Worm (Caenorhabditis elegans) whole organism, early embryonic: ENCODE data around the gene ZK632.11.

Experiments
- B0310.2 ChIP-seq: sonication (generic microtip); optimal IDR thresholded peaks from 2 replicates; lab custom pipeline; 2016; ENCODE audit warnings: mild to moderate bottlenecking, missing genetic modification characterization, missing compliant biosample characterization
- F13C5.2 ChIP-seq: sonication (generic microtip); optimal IDR thresholded peaks from 2 replicates; lab custom pipeline; 2017; ENCODE audit warnings: mild to moderate bottlenecking, missing genetic modification characterization, inconsistent platforms, missing compliant biosample characterization
- aly-1 ChIP-seq: sonication (generic microtip); optimal IDR thresholded peaks from 2 replicates; lab custom pipeline; 2016; ENCODE audit warnings: missing genetic modification characterization, missing compliant biosample characterization
- ama-1 ChIP-seq: fragments of 150-350 bp; optimal IDR thresholded peaks from 2 replicates; lab custom pipeline; 2014
- ceh-13 ChIP-seq: fragments of 200-800 bp; sonication (Bioruptor generic); optimal IDR thresholded peaks from 2 replicates; lab custom pipeline; 2018; ENCODE audit warnings: mild to moderate bottlenecking, missing genetic modification characterization, missing compliant biosample characterization
- ceh-36 ChIP-seq: sonication (generic microtip); optimal IDR thresholded peaks from 2 replicates; lab custom pipeline; 2016; ENCODE audit warnings: missing genetic modification characterization, inconsistent platforms, missing compliant biosample characterization
- ets-7 ChIP-seq: sonication (generic microtip); optimal IDR thresholded peaks from 2 replicates; lab custom pipeline; 2016; ENCODE audit warnings: missing genotype, missing genetic modification characterization, missing compliant biosample characterization
- flt-1 ChIP-seq: fragments of 200-800 bp; sonication (Bioruptor generic); IDR thresholded peaks from 2 replicates; pipeline ENCODE4 v1.3.6; 2022; ENCODE audit warnings: missing genetic modification characterization, missing compliant biosample characterization
- hmbx-1 ChIP-seq: sonication (generic microtip); optimal IDR thresholded peaks from 2 replicates; lab custom pipeline; 2016; ENCODE audit warnings: mild to moderate bottlenecking, missing genetic modification characterization, missing compliant biosample characterization
- hmg-4 ChIP-seq: fragments of 200-800 bp; sonication (Bioruptor generic); optimal IDR thresholded peaks from 2 replicates; lab custom pipeline; 2018; ENCODE audit warnings: mild to moderate bottlenecking, missing genetic modification characterization, missing compliant biosample characterization
- hnd-1 ChIP-seq: sonication (generic microtip); optimal IDR thresholded peaks from 2 replicates; lab custom pipeline; 2016; ENCODE audit warnings: missing genetic modification characterization, missing compliant biosample characterization
- pes-1 ChIP-seq: fragments of 200-800 bp; sonication (Bioruptor generic); IDR thresholded peaks from 2 replicates; pipeline ENCODE4 v1.3.6; 2022; ENCODE audit warnings: missing genetic modification reagents, missing genetic modification characterization, missing compliant biosample characterization
- scrt-1 ChIP-seq: fragments of 200-800 bp; sonication (Bioruptor generic); IDR thresholded peaks from 2 replicates; pipeline ENCODE4 v1.3.6; 2022; ENCODE audit warnings: missing genetic modification characterization, missing compliant biosample characterization
- sea-1 ChIP-seq: fragments of 200-800 bp; sonication (Bioruptor generic); conservative IDR thresholded peaks from 2 replicates; pipeline ENCODE4 v1.3.6; 2022; ENCODE audit warnings: missing genetic modification characterization, missing compliant biosample characterization
- tbx-11 ChIP-seq: fragments of 200-800 bp; sonication (Bioruptor generic); IDR thresholded peaks from 2 replicates; pipeline ENCODE4 v1.3.6; 2022; ENCODE audit warnings: missing genetic modification characterization, missing compliant biosample characterization
- tbx-37 ChIP-seq: fragments of 200-800 bp; sonication (Bioruptor generic); conservative IDR thresholded peaks from 2 replicates; pipeline ENCODE4 v1.3.6; 2022; ENCODE audit warnings: missing genetic modification reagents, missing genetic modification characterization, missing compliant biosample characterization
- tra-4 ChIP-seq: sonication (generic microtip); optimal IDR thresholded peaks from 2 replicates; lab custom pipeline; 2017; ENCODE audit warnings: missing genetic modification characterization, missing compliant biosample characterization

ZK632.11 gene

ce11 chrIII:9860201-9860780 lies 32.6 kb downstream of the ZK632.11 start, which contains the start of gene twk-48:
Gene twk-48, plus strand, starts transcription at chrIII:9860730.
- TF ChIP-seq ceh-36 (tag; lab: Kevin White, UChicago) (no peak), tbx-37 (GFP tag; lab: Robert Waterston, UW) (no peak), aly-1 (no peak), sea-1 (GFP tag; lab: Robert Waterston, UW) (no peak)

ce11 chrIII:9861470-9862342 lies 34.0 kb downstream of the ZK632.11 start:
- TF ChIP-seq sea-1 (GFP tag; lab: Robert Waterston, UW) = peak; percentile 88
- peak; percentile 95 for TF ChIP-seq pes-1 (GFP tag; lab: Robert Waterston, UW)
- peak; percentile 84 for TF ChIP-seq F13C5.2 (tag; lab: Kevin White, UChicago)
- peak; percentile 94 for TF ChIP-seq scrt-1 (GFP tag; lab: Robert Waterston, UW)
- TF ChIP-seq ets-7 = peak; percentile 84
- TF ChIP-seq tra-4 (tag; lab: Kevin White, UChicago) = peak; percentile 45
- peak; percentile 77 for TF ChIP-seq hnd-1 (tag; lab: Kevin White, UChicago)
- peak; percentile 94 for TF ChIP-seq tbx-37 (GFP tag; lab: Robert Waterston, UW)
- peak; percentile 67 for TF ChIP-seq ceh-13 (GFP tag; lab: Kevin White, UChicago)
- no peak for TF ChIP-seq ama-1 (lab: Kevin White, UChicago)
- TF ChIP-seq B0310.2 = peak; percentile 83
- TF ChIP-seq ceh-36 (tag; lab: Kevin White, UChicago) = peak; percentile 86
- peak; percentile 86 for TF ChIP-seq aly-1
- TF ChIP-seq hmg-4 = peak; percentile 91
- TF ChIP-seq tbx-11 (GFP tag; lab: Robert Waterston, UW) = peak; percentile 93
- TF ChIP-seq flt-1 = peak; percentile 91
- TF ChIP-seq hmbx-1 (tag; lab: Kevin White, UChicago) = peak; percentile 78

DNA sequence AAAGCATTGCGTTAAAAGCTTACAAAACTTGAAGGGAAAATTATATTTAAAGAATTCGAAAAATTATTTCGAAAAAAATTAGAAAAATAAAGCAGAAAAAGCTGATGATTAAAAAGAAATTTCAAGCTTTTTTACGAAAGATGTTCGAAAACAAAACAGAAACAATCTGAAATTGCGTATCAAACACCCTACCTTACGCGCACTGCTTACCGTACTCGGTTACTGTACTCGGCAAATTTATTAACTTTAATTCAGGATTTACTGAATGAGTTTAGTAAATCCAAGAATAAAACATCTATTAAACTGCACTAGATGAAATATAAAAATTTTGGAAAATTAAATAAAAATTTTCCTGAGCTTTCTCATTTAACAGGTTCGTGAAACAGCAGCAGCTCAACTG lies 34.8 kb downstream of the ZK632.11 start:
- TF ChIP-seq tbx-11 (GFP tag; lab: Robert Waterston, UW) (no peak), aly-1 (no peak), hmg-4 (no peak)

DNA sequence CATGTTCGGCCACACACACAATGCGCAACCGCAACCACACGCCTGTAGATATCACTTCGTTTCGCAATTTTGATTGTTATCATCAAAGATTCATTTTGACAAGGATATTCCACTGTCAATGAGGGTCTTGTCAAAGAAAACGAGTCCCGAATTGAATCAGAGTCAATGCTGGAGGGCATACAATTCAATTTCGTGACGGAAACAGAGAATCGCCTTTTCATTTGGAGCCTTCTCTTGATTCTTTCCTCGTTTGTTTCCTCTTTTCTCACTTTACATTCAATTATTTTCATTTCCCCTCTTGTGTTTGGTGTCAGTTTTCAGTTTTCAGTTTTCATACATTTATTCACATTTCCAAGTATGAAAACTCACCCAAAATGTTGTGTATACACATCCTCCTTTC lies 39.6 kb downstream of the ZK632.11 start:
- TF ChIP-seq B0310.2 = no peak
- no peak for TF ChIP-seq hmbx-1 (tag; lab: Kevin White, UChicago)
- TF ChIP-seq ama-1 (lab: Kevin White, UChicago) = no peak
- TF ChIP-seq sea-1 (GFP tag; lab: Robert Waterston, UW) = no peak
- no peak for TF ChIP-seq tbx-11 (GFP tag; lab: Robert Waterston, UW)
- no peak for TF ChIP-seq ets-7

ce11 chrIII:9867780-9868503 lies 40.2 kb downstream of the ZK632.11 start, which contains the start of gene dhhc-4:
Gene dhhc-4, minus strand, starts transcription at chrIII:9867792.
- TF ChIP-seq tbx-37 (GFP tag; lab: Robert Waterston, UW) (peak; percentile 80), flt-1 (no peak), scrt-1 (GFP tag; lab: Robert Waterston, UW) (no peak), ceh-13 (GFP tag; lab: Kevin White, UChicago) (peak; percentile 1), F13C5.2 (tag; lab: Kevin White, UChicago) (no peak), sea-1 (GFP tag; lab: Robert Waterston, UW) (no peak), ama-1 (lab: Kevin White, UChicago) (no peak), B0310.2 (no peak), aly-1 (no peak), pes-1 (GFP tag; lab: Robert Waterston, UW) (peak; percentile 79), tra-4 (tag; lab: Kevin White, UChicago) (no peak), ceh-36 (tag; lab: Kevin White, UChicago) (no peak), hmbx-1 (tag; lab: Kevin White, UChicago) (no peak)

DNA sequence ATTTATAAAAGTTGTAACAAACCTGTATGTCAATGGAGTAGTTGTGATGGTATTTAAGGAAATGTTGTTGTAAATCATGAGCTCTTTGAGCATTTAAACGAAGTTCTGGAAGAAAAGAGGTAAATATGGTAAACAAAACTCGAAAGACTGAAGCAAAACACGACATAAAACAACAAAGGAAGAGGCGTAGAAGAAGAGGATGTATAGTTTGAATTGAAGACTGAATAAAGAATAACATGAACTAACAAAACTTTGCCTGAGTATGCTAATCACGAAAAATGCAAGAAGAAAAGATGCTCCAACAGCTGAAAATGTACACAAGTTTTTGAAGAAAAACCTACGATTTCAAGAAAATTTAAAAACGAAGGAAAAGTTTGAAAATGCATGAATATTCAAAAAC lies 43.3 kb downstream of the ZK632.11 start, which contains the start of gene ZK757.1:
Gene ZK757.1, minus strand, starts transcription at position 101 of the 400 bp plus-strand sequence.
- TF ChIP-seq tbx-11 (GFP tag; lab: Robert Waterston, UW) = no peak
- TF ChIP-seq scrt-1 (GFP tag; lab: Robert Waterston, UW) = no peak
- TF ChIP-seq hmbx-1 (tag; lab: Kevin White, UChicago) = no peak
- no peak for TF ChIP-seq tra-4 (tag; lab: Kevin White, UChicago)
- no peak for TF ChIP-seq B0310.2
- TF ChIP-seq F13C5.2 (tag; lab: Kevin White, UChicago) = no peak
- no peak for TF ChIP-seq tbx-37 (GFP tag; lab: Robert Waterston, UW)
- no peak for TF ChIP-seq hnd-1 (tag; lab: Kevin White, UChicago)
- no peak for TF ChIP-seq aly-1
- TF ChIP-seq ceh-36 (tag; lab: Kevin White, UChicago) = no peak
- no peak for TF ChIP-seq ceh-13 (GFP tag; lab: Kevin White, UChicago)
- no peak for TF ChIP-seq pes-1 (GFP tag; lab: Robert Waterston, UW)
- no peak for TF ChIP-seq ets-7
- no peak for TF ChIP-seq ama-1 (lab: Kevin White, UChicago)
- TF ChIP-seq hmg-4 = no peak
- no peak for TF ChIP-seq sea-1 (GFP tag; lab: Robert Waterston, UW)
- TF ChIP-seq flt-1 = no peak

ce11 chrIII:9874515-9874914 lies 46.8 kb downstream of the ZK632.11 start:
- no peak for TF ChIP-seq ama-1 (lab: Kevin White, UChicago)
- TF ChIP-seq flt-1 = no peak
- TF ChIP-seq ceh-36 (tag; lab: Kevin White, UChicago) = no peak
